Fruit fly (Drosophila melanogaster) S2 (cell line): ENCODE data around the gene Acp76A.

ENCODE experiments used
- CG8478 ChIP-seq: fragments of >200 bp; optimal IDR thresholded peaks from 2 replicates; lab custom pipeline; 2018
- CTCF ChIP-seq, 2 experiments: fragments of >200 bp; optimal IDR thresholded peaks; 2 replicates each; lab custom pipeline; 2018

Gene Acp76A

dm6 chr3L:19051926-19052325, at the start of gene Acp76A:
Gene Acp76A, minus strand, starts transcription at chr3L:19052026.
- TF ChIP-seq CTCF (optimal IDR thresholded peaks at IDR 0.05; lab: Kevin White, UChicago) (no peak), CG8478 (no peak)

dm6 chr3L:19100188-19100587, 48.4 kb upstream of the Acp76A start, which contains the start of gene Gem2:
Gene Gem2, minus strand, starts transcription at chr3L:19100363.
- no peak for TF ChIP-seq CTCF (optimal IDR thresholded peaks at IDR 0.05; lab: Kevin White, UChicago)
- TF ChIP-seq CG8478 = no peak

- TF ChIP-seq CG8478 (no peak), CTCF (optimal IDR thresholded peaks at IDR 0.05; lab: Kevin White, UChicago) (no peak)
Measured at dm6 chr3L:19097665-19098082, 45.8 kb upstream of the Acp76A start, which contains the start of the genes Naxd and CG14079. Gene Naxd, minus strand, starts transcription at chr3L:19097709. Gene CG14079, plus strand, starts transcription at chr3L:19097999.

- TF ChIP-seq CG8478 (no peak), CTCF (optimal IDR thresholded peaks at IDR 0.05; lab: Kevin White, UChicago) (no peak)
Measured at dm6 chr3L:19097102-19097501, 45.3 kb upstream of the Acp76A start.

dm6 chr3L:19096032-19096431, 44.2 kb upstream of the Acp76A start, which contains the start of gene CNPYb:
Gene CNPYb, minus strand, starts transcription at chr3L:19096217.
- TF ChIP-seq CG8478 = no peak
- no peak for TF ChIP-seq CTCF (optimal IDR thresholded peaks at IDR 0.05; lab: Kevin White, UChicago)

- peak in 1 of 2 experiments; percentile 21 for TF ChIP-seq CTCF (optimal IDR thresholded peaks at IDR 0.05; lab: Kevin White, UChicago)
- TF ChIP-seq CG8478 = no peak
Measured at dm6 chr3L:19092125-19093058, 40.6 kb upstream of the Acp76A start, which contains the start of gene MESR6. Gene MESR6, plus strand, starts transcription at chr3L:19092670.

dm6 chr3L:19091423-19092124, 39.7 kb upstream of the Acp76A start:
- TF ChIP-seq CTCF (optimal IDR thresholded peaks at IDR 0.05; lab: Kevin White, UChicago) (no peak), CG8478 (no peak)

- TF ChIP-seq CG8478 = no peak
- no peak for TF ChIP-seq CTCF (optimal IDR thresholded peaks at IDR 0.05; lab: Kevin White, UChicago)
Measured at dm6 chr3L:19089120-19089519, 37.3 kb upstream of the Acp76A start.

dm6 chr3L:19087369-19088275, 35.8 kb upstream of the Acp76A start:
- TF ChIP-seq CTCF (optimal IDR thresholded peaks at IDR 0.05; lab: Kevin White, UChicago) (no peak), CG8478 (no peak)

- TF ChIP-seq CG8478 = no peak
- TF ChIP-seq CTCF (optimal IDR thresholded peaks at IDR 0.05; lab: Kevin White, UChicago) = no peak
Measured at dm6 chr3L:19086364-19087200, 34.8 kb upstream of the Acp76A start, which contains the start of gene Mkp3. Gene Mkp3, minus strand, starts transcription at chr3L:19086426.

- TF ChIP-seq CTCF (optimal IDR thresholded peaks at IDR 0.05; lab: Kevin White, UChicago) (no peak), CG8478 (no peak)
Measured at dm6 chr3L:19085688-19086363, 34.0 kb upstream of the Acp76A start.

- no peak for TF ChIP-seq CG8478
- TF ChIP-seq CTCF (optimal IDR thresholded peaks at IDR 0.05; lab: Kevin White, UChicago) = no peak
Measured at dm6 chr3L:19083126-19083525, 31.3 kb upstream of the Acp76A start.
